Worm (Caenorhabditis elegans) whole organism, L3 larva: ENCODE results near the gene C03B1.17.

Experiments
- R02D3.7 ChIP-seq: fragments of 150-350 bp; optimal IDR thresholded peaks from 2 replicates; lab custom pipeline; 2014; ENCODE audit warnings: missing biosample characterization, missing genetic modification characterization
- ZK546.5 ChIP-seq: sonication (generic microtip); optimal IDR thresholded peaks from 2 replicates; lab custom pipeline; 2017; ENCODE audit warnings: missing biosample characterization, missing genetic modification characterization
- aly-2 ChIP-seq: fragments of 150-350 bp; optimal IDR thresholded peaks from 2 replicates; lab custom pipeline; 2014; ENCODE audit warnings: missing biosample characterization, missing genetic modification characterization
- ama-1 ChIP-seq: fragments of 150-350 bp; optimal IDR thresholded peaks from 2 replicates; lab custom pipeline; 2018
- ceh-28 ChIP-seq: fragments of 150-350 bp; optimal IDR thresholded peaks from 2 replicates; lab custom pipeline; 2014; ENCODE audit warnings: missing biosample characterization, missing genetic modification reagents, missing genetic modification characterization
- ceh-9 ChIP-seq: sonication (generic microtip); optimal IDR thresholded peaks from 2 replicates; lab custom pipeline; 2018; ENCODE audit warnings: missing biosample characterization, missing genetic modification characterization
- daf-12 ChIP-seq: fragments of 150-350 bp; optimal IDR thresholded peaks from 2 replicates; lab custom pipeline; 2014; ENCODE audit warnings: missing biosample characterization, missing genetic modification reagents, missing genetic modification characterization
- egl-27 ChIP-seq: sonication (generic microtip); optimal IDR thresholded peaks from 4 replicates; lab custom pipeline; 2017; ENCODE audit warnings: missing biosample characterization, missing genetic modification reagents, missing genetic modification characterization
- egl-5 ChIP-seq: fragments of 150-350 bp; optimal IDR thresholded peaks from 2 replicates; lab custom pipeline; 2017; ENCODE audit warnings: missing biosample characterization, missing genetic modification reagents, missing genetic modification characterization, inconsistent platforms
- elt-2 ChIP-seq: sonication (generic microtip); optimal IDR thresholded peaks from 2 replicates; lab custom pipeline; 2016; ENCODE audit warnings: missing genetic modification reagents, mild to moderate bottlenecking, missing genetic modification characterization, missing compliant biosample characterization
- elt-3 ChIP-seq, 3 experiments: fragments of 150-350 bp in 1 of 3; sonication (generic microtip) in 2 of 3; optimal IDR thresholded peaks; 2 replicates in 2 of 3; 4 replicates in 1 of 3; lab custom pipeline; 2014 to 2017; ENCODE audit warnings: missing biosample characterization in 3 of 3, missing genetic modification characterization in 3 of 3
- fkh-10 ChIP-seq: sonication (generic microtip); optimal IDR thresholded peaks from 2 replicates; lab custom pipeline; 2017; ENCODE audit warnings: missing biosample characterization, missing genetic modification reagents, missing genetic modification characterization
- fos-1 ChIP-seq: fragments of 150-350 bp; optimal IDR thresholded peaks from 2 replicates; lab custom pipeline; 2014; ENCODE audit warnings: missing biosample characterization, missing genetic modification characterization
- hmg-11 ChIP-seq: sonication (generic microtip); optimal IDR thresholded peaks from 2 replicates; lab custom pipeline; 2016; ENCODE audit warnings: missing genetic modification characterization, missing compliant biosample characterization
- jun-1 ChIP-seq: fragments of 150-350 bp; optimal IDR thresholded peaks from 2 replicates; lab custom pipeline; 2014; ENCODE audit warnings: missing biosample characterization, missing genetic modification reagents, missing genetic modification characterization
- lin-39 ChIP-seq: fragments of 150-350 bp; optimal IDR thresholded peaks from 2 replicates; lab custom pipeline; 2018; ENCODE audit warnings: missing biosample characterization, missing genetic modification reagents, missing genetic modification characterization
- lsy-12 ChIP-seq: sonication (generic microtip); optimal IDR thresholded peaks from 2 replicates; lab custom pipeline; 2016; ENCODE audit warnings: mild to moderate bottlenecking, missing genetic modification characterization, missing compliant biosample characterization
- nfya-1 ChIP-seq: sonication (generic microtip); optimal IDR thresholded peaks from 2 replicates; lab custom pipeline; 2017; ENCODE audit warnings: missing genetic modification characterization, mild to moderate bottlenecking, missing compliant biosample characterization, antibody characterized with exemption, moderate library complexity; ENCODE audit not compliant: insufficient read depth
- nhr-11 ChIP-seq: fragments of 150-350 bp; optimal IDR thresholded peaks from 2 replicates; lab custom pipeline; 2014; ENCODE audit warnings: missing biosample characterization, missing genetic modification characterization
- nhr-12 ChIP-seq: fragments of 150-350 bp; optimal IDR thresholded peaks from 2 replicates; lab custom pipeline; 2014; ENCODE audit warnings: missing biosample characterization, missing genetic modification characterization
- nhr-237 ChIP-seq: fragments of 150-350 bp; optimal IDR thresholded peaks from 2 replicates; lab custom pipeline; 2014; ENCODE audit warnings: missing biosample characterization, missing genetic modification characterization
- nhr-25 ChIP-seq: sonication (generic microtip); optimal IDR thresholded peaks from 2 replicates; lab custom pipeline; 2017; ENCODE audit warnings: missing biosample characterization, missing genetic modification characterization
- nhr-28 ChIP-seq: fragments of 150-350 bp; optimal IDR thresholded peaks from 2 replicates; lab custom pipeline; 2014; ENCODE audit warnings: missing biosample characterization, missing genetic modification characterization
- nhr-43 ChIP-seq: sonication (generic microtip); optimal IDR thresholded peaks from 2 replicates; lab custom pipeline; 2016; ENCODE audit warnings: mild to moderate bottlenecking, missing genetic modification characterization, missing compliant biosample characterization; ENCODE audit not compliant: poor library complexity, severe bottlenecking
- nhr-67 ChIP-seq: fragments of 150-350 bp; optimal IDR thresholded peaks from 2 replicates; lab custom pipeline; 2014; ENCODE audit warnings: missing biosample characterization, missing genetic modification characterization
- nhr-77 ChIP-seq: fragments of 150-350 bp; optimal IDR thresholded peaks from 2 replicates; lab custom pipeline; 2014; ENCODE audit warnings: missing biosample characterization, missing genetic modification characterization
- pha-4 ChIP-seq: fragments of 150-350 bp; optimal IDR thresholded peaks from 2 replicates; lab custom pipeline; 2014; ENCODE audit warnings: missing biosample characterization, missing genetic modification reagents, missing genetic modification characterization
- pqm-1 ChIP-seq: fragments of 150-350 bp; optimal IDR thresholded peaks from 2 replicates; lab custom pipeline; 2017; ENCODE audit warnings: missing biosample characterization, missing genetic modification characterization, inconsistent platforms
- sea-2 ChIP-seq: fragments of 150-350 bp; sonication (generic microtip); optimal IDR thresholded peaks from 4 replicates; lab custom pipeline; 2014; ENCODE audit warnings: missing biosample characterization, missing genetic modification reagents, missing genetic modification characterization
- skn-1 ChIP-seq: fragments of 150-350 bp; optimal IDR thresholded peaks from 2 replicates; lab custom pipeline; 2014; ENCODE audit warnings: missing biosample characterization, missing genetic modification characterization
- snpc-4 ChIP-seq: fragments of 150-350 bp; optimal IDR thresholded peaks from 2 replicates; lab custom pipeline; 2014; ENCODE audit warnings: missing biosample characterization, missing genetic modification characterization
- tbx-2 ChIP-seq: sonication (generic microtip); optimal IDR thresholded peaks from 2 replicates; lab custom pipeline; 2016; ENCODE audit warnings: mild to moderate bottlenecking, missing genetic modification characterization, missing compliant biosample characterization
- unc-39 ChIP-seq: sonication (generic microtip); optimal IDR thresholded peaks from 4 replicates; lab custom pipeline; 2017; ENCODE audit warnings: missing biosample characterization, missing genetic modification characterization
- unc-62 ChIP-seq: fragments of 150-350 bp; sonication (generic microtip); optimal IDR thresholded peaks from 4 replicates; lab custom pipeline; 2014; ENCODE audit warnings: missing biosample characterization, missing genetic modification reagents, missing genetic modification characterization
- zag-1 ChIP-seq: fragments of 150-350 bp; optimal IDR thresholded peaks from 2 replicates; lab custom pipeline; 2014; ENCODE audit warnings: missing biosample characterization, missing genetic modification characterization
- ztf-11 ChIP-seq: fragments of 150-350 bp; optimal IDR thresholded peaks from 2 replicates; lab custom pipeline; 2014; ENCODE audit warnings: missing biosample characterization, missing genetic modification characterization
- ztf-4 ChIP-seq: fragments of 150-350 bp; optimal IDR thresholded peaks from 2 replicates; lab custom pipeline; 2014; ENCODE audit warnings: missing biosample characterization, missing genetic modification characterization

The C03B1.17 gene

DNA sequence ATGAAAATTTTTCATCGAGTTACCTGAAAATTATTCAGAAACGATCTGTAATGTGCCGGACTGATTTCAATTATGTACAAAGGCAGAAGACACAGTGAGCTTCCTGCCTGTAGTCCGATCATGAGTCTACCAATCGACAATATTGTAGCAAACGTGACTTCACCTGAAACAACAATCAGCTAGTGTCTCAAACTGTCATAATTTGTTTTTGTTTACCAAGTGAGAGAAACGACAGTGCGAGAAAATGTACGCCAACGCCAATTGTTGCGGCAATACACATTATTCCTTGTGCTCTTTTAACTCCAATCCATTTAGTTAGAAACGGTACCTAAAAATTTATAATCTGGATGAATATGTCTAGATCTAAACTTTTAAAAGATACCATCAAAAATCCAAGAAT is 36.1 kb upstream of the C03B1.17 start:
- TF ChIP-seq unc-62 (GFP tag; lab: Kevin White, UChicago) (no peak), zag-1 (tag; lab: Kevin White, UChicago) (no peak), elt-2 (tag; lab: Kevin White, UChicago) (peak; percentile 12), snpc-4 (no peak)

DNA sequence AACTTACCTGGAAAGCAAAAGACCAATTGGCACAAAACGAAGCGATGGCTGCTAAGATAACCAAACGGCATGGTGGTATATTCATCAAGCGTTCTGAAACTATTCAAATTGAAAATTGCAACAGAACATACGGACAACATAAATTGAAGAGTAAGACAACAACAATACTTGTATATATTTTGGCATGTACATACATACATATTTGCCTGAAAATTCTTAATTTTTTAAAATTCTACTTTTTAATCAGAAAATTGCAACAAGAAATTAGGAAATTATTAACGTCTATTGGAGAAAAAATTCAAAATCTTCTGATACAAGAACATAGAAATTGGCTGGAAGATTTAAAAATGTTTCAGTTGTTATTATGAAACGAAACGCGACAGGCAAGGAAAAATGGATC is 35.5 kb upstream of the C03B1.17 start, which contains the start of gene C03B1.13:
Gene C03B1.13, minus strand, starts transcription at position 101 of the 400 bp plus-strand sequence.
- no peak for TF ChIP-seq nhr-77 (tag; lab: Kevin White, UChicago)
- TF ChIP-seq pha-4 (tag; lab: Kevin White, UChicago), result no peak
- TF ChIP-seq nhr-28 (tag; lab: Kevin White, UChicago), result no peak
- TF ChIP-seq nhr-43, result no peak
- no peak for TF ChIP-seq fkh-10
- TF ChIP-seq elt-3 (tag; optimal IDR thresholded peaks at IDR 0.05; lab: Kevin White, UChicago), result no peak
- TF ChIP-seq egl-27 (tag; lab: Kevin White, UChicago), result no peak
- no peak for TF ChIP-seq ceh-28 (tag; lab: Kevin White, UChicago)
- TF ChIP-seq ztf-11 (tag; lab: Kevin White, UChicago), result no peak
- TF ChIP-seq egl-5 (tag; lab: Kevin White, UChicago), result no peak
- no peak for TF ChIP-seq ztf-4
- TF ChIP-seq jun-1 (tag; lab: Kevin White, UChicago), result no peak
- no peak for TF ChIP-seq nfya-1 (tag; lab: Kevin White, UChicago)
- TF ChIP-seq nhr-67, result no peak
- no peak for TF ChIP-seq nhr-11 (tag; lab: Kevin White, UChicago)
- TF ChIP-seq zag-1 (tag; lab: Kevin White, UChicago), result no peak

DNA sequence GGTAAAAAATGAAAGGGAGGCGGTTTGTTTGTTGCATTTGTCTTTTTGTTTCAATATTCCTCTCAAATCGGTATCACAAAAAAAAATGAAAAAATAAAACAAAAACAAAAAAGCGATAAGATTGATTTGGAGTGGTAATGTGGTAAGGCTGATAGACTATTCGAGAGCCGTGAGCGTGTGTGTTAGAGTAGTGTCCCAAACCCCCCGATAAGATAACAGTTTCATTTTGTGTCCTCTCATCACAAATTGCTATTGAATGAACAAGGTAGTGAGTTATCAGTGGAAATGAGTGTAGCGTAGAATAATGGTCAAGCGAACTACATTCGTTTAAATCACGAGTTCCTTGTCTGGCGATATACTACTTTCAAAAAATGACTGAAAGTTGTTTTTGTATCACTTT is 35.0 kb upstream of the C03B1.17 start:
- TF ChIP-seq nhr-77 (tag; lab: Kevin White, UChicago), result no peak
- no peak for TF ChIP-seq nhr-12 (tag; lab: Kevin White, UChicago)
- peak; percentile 99 for TF ChIP-seq elt-2 (tag; lab: Kevin White, UChicago)
- TF ChIP-seq nfya-1 (tag; lab: Kevin White, UChicago), result no peak
- peak; percentile 30 for TF ChIP-seq pha-4 (tag; lab: Kevin White, UChicago)
- no peak for TF ChIP-seq ama-1 (lab: Kevin White, UChicago)
- TF ChIP-seq egl-5 (tag; lab: Kevin White, UChicago), result no peak
- no peak for TF ChIP-seq unc-62 (GFP tag; lab: Kevin White, UChicago)
- TF ChIP-seq R02D3.7 (tag; lab: Kevin White, UChicago), result no peak
- no peak for TF ChIP-seq lsy-12 (tag; lab: Kevin White, UChicago)
- TF ChIP-seq aly-2 (tag; lab: Kevin White, UChicago), result no peak
- TF ChIP-seq pqm-1 (tag; lab: Kevin White, UChicago), result peak; percentile 99
- TF ChIP-seq nhr-67, result no peak
- no peak for TF ChIP-seq skn-1 (tag; lab: Kevin White, UChicago)
- no peak for TF ChIP-seq hmg-11
- TF ChIP-seq nhr-237 (tag; lab: Kevin White, UChicago), result no peak
- TF ChIP-seq ztf-4, result no peak
- TF ChIP-seq unc-39 (tag; lab: Kevin White, UChicago), result no peak
- TF ChIP-seq sea-2 (GFP tag; lab: Kevin White, UChicago), result no peak
- no peak for TF ChIP-seq lin-39
- no peak for TF ChIP-seq daf-12
- no peak for TF ChIP-seq ZK546.5 (tag; lab: Kevin White, UChicago)
- no peak for TF ChIP-seq tbx-2
- peak; percentile 16 for TF ChIP-seq egl-27 (tag; lab: Kevin White, UChicago)
- no peak for TF ChIP-seq snpc-4
- no peak for TF ChIP-seq ceh-9 (tag; lab: Kevin White, UChicago)
- TF ChIP-seq fos-1 (tag; lab: Kevin White, UChicago), result no peak
- TF ChIP-seq nhr-25 (tag; lab: Kevin White, UChicago), result no peak
- TF ChIP-seq nhr-28 (tag; lab: Kevin White, UChicago), result no peak
- TF ChIP-seq, all 47 proteins: peak for 4

DNA sequence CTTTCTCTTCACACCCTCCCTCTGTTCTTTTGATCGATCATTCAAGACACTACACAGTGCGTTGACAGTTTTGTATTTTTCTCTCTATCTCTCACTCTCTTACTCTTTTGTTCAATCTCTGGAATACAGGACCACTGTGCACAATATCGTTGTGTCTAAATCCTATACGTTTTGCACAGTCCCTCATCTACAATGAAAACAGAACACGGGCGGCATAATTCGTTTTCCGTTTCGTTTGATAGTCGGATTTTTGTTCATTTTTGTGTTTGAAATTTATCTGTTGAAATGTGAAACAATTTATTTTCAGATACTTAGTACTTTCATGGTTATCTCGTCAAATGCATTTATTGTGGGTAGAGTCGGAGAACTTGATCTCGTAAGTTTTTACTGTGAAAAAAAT is 31.9 kb upstream of the C03B1.17 start, which contains the start of gene C03B1.7:
Gene C03B1.7, plus strand, starts transcription at position 301 of the 400 bp plus-strand sequence.
- no peak for TF ChIP-seq nhr-237 (tag; lab: Kevin White, UChicago)
- no peak for TF ChIP-seq daf-12
- no peak for TF ChIP-seq unc-39 (tag; lab: Kevin White, UChicago)
